Worm (Caenorhabditis elegans): ENCODE measurements around the gene kcnl-3.

kcnl-3 gene

DNA sequence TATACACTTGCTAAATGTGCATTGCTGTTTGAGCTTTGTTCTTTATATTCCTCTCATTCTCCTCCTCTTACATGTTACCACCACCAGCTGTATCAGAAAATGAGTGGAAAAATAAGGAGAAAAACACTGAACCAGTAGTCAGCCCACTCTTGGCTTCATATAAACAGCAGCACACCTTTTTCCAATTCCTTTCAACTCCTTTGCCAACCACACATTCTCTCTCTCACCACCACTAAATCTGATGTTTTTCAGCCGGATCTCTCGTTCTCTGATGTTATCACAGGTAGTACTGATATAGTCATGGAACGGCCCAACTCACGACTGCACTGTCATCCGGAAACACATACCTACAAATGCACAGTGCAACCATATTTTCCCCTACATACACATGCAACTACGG lies at the start of gene kcnl-3:
TSS of gene kcnl-3 (plus strand) at position 301 of the 400 bp plus-strand sequence.
- TF ChIP-seq aha-1 (tag) (peak; percentile 15), hlh-30 (tag; optimal IDR thresholded peaks at IDR 0.05; ENCODE audit: insufficient read depth) (no peak)

DNA sequence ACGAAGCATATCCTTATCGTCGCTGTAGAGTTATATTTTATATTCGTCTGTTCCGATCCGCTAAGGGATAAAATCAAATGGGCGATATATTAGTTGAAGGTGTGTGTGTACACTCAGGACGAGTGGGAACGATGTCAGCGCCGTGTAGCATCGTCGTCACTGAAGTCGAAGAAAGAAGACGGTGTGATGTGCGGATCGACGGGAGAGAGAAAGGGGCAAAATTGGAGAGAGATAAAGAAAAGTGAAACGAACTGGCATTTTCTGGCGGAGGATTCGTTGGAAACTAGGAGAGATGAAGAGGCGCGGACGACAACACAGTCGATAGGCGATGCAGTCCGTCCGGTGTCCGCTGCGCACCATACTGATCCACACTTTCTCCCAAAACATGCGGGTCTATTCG lies 48.7 kb upstream of the kcnl-3 start, which contains the start of gene C26B9.3:
TSS of gene C26B9.3 (plus strand) at position 343 of the 400 bp plus-strand sequence.
- TF ChIP-seq mxl-2 (GFP tag; conservative IDR thresholded peaks at IDR 0.05) (no peak), mdl-1 (tag; optimal IDR thresholded peaks at IDR 0.05) (peak in 1 of 2 experiments; percentile 36), ceh-32 (tag; optimal IDR thresholded peaks at IDR 0.05; ENCODE audit: poor library complexity) (no peak), ceh-82 (tag; optimal IDR thresholded peaks at IDR 0.05) (no peak), nhr-28 (tag; optimal IDR thresholded peaks at IDR 0.05) (peak; percentile 8), spr-1 (tag; optimal IDR thresholded peaks at IDR 0.05) (peak; percentile 7), hlh-11 (tag; optimal IDR thresholded peaks at IDR 0.05) (peak; percentile 41), mxl-3 (GFP tag; optimal IDR thresholded peaks at IDR 0.05) (peak; percentile 68)

DNA sequence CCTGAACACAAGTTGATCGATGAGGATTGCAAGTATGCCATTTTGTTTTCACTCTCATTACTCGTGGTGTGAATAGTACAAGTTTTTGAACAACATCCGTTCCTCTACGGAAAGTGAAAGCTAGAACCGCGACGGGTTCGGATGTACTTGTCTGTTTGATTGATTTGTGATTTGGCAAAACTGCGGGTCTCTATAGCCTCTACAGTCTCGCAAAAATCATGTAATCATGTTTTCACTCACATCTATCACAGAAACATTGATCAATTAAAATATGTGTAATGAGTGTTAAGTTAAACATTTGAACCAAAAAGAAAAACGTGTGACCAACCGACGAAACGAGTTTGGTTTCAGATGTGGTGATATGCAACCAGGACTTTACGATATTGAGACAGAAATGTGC lies 47.3 kb upstream of the kcnl-3 start:
- TF ChIP-seq ama-1 (optimal IDR thresholded peaks at IDR 0.05), result no peak
- no peak for TF ChIP-seq gei-8 (GFP tag; optimal IDR thresholded peaks at IDR 0.05)
- TF ChIP-seq hlh-11 (tag; optimal IDR thresholded peaks at IDR 0.05), result peak; percentile 27
- no peak for TF ChIP-seq snpc-4 (tag; optimal IDR thresholded peaks at IDR 0.05)
- no peak for TF ChIP-seq egl-27 (tag; optimal IDR thresholded peaks at IDR 0.05)
- no peak for TF ChIP-seq nhr-25 (tag; optimal IDR thresholded peaks at IDR 0.05; ENCODE audit: borderline replicate concordance, insufficient read depth)
- TF ChIP-seq fos-1 (tag; optimal IDR thresholded peaks at IDR 0.05), result no peak
- TF ChIP-seq F10B5.3 (tag; optimal IDR thresholded peaks at IDR 0.05), result no peak
- no peak for TF ChIP-seq set-16 (GFP tag; IDR thresholded peaks at IDR 0.05)
- TF ChIP-seq F44E2.7 (GFP tag; IDR thresholded peaks at IDR 0.05), result no peak
- TF ChIP-seq unc-62 (GFP tag; optimal IDR thresholded peaks at IDR 0.05 in 1 of 2), result peak in 1 of 2 experiments; percentile 78
- TF ChIP-seq unc-62 (tag; optimal IDR thresholded peaks at IDR 0.05), result no peak
- TF ChIP-seq mxl-3 (GFP tag; optimal IDR thresholded peaks at IDR 0.05), result peak; percentile 0
- TF ChIP-seq lin-29 (GFP tag; IDR thresholded peaks at IDR 0.05), result no peak
- no peak for TF ChIP-seq zfp-3 (GFP tag; conservative IDR thresholded peaks at IDR 0.05)
- no peak for TF ChIP-seq nhr-237 (tag; optimal IDR thresholded peaks at IDR 0.05)
- TF ChIP-seq unc-130 (GFP tag; optimal IDR thresholded peaks at IDR 0.05), result no peak
- TF ChIP-seq Y5F2A.4 (GFP tag; optimal IDR thresholded peaks at IDR 0.05), result no peak
- TF ChIP-seq nhr-111 (GFP tag; optimal IDR thresholded peaks at IDR 0.05), result no peak
- no peak for TF ChIP-seq lin-1 (GFP tag; IDR thresholded peaks at IDR 0.05)
- TF ChIP-seq ceh-28 (tag; optimal IDR thresholded peaks at IDR 0.05), result no peak
- no peak for TF ChIP-seq lsy-2 (tag; optimal IDR thresholded peaks at IDR 0.05)
- no peak for TF ChIP-seq dmd-9 (GFP tag; IDR thresholded peaks at IDR 0.05)
- TF ChIP-seq nhr-48 (tag; optimal IDR thresholded peaks at IDR 0.05), result peak; percentile 48
- no peak for TF ChIP-seq ZK546.5 (tag; optimal IDR thresholded peaks at IDR 0.05)
- no peak for TF ChIP-seq lin-15B (tag; optimal IDR thresholded peaks at IDR 0.05)
- TF ChIP-seq nhr-28 (tag; optimal IDR thresholded peaks at IDR 0.05), result peak; percentile 12
- peak; percentile 24 for TF ChIP-seq hlh-30 (tag; optimal IDR thresholded peaks at IDR 0.05; ENCODE audit: insufficient read depth)
- no peak for TF ChIP-seq lin-13 (GFP tag; optimal IDR thresholded peaks at IDR 0.05)
- no peak for TF ChIP-seq ceh-32 (tag; optimal IDR thresholded peaks at IDR 0.05; ENCODE audit: poor library complexity)
- TF ChIP-seq mdl-1 (tag; optimal IDR thresholded peaks at IDR 0.05), result peak in 1 of 2 experiments; percentile 71
- no peak for TF ChIP-seq zfp-2 (tag; optimal IDR thresholded peaks at IDR 0.05)
- TF ChIP-seq ZK337.2 (GFP tag; IDR thresholded peaks at IDR 0.05), result no peak
- no peak for TF ChIP-seq rbr-2 (tag; optimal IDR thresholded peaks at IDR 0.05)
- TF ChIP-seq ztf-11 (tag; optimal IDR thresholded peaks at IDR 0.05), result no peak
- TF ChIP-seq nhr-10 (tag; optimal IDR thresholded peaks at IDR 0.05), result no peak
- TF ChIP-seq ctbp-1 (GFP tag; IDR thresholded peaks at IDR 0.05), result no peak
- TF ChIP-seq mes-2 (tag; optimal IDR thresholded peaks at IDR 0.05; ENCODE audit: poor library complexity, severe bottlenecking), result no peak
- TF ChIP-seq arid-1 (GFP tag; conservative IDR thresholded peaks at IDR 0.05), result no peak
- no peak for TF ChIP-seq daf-19 (GFP tag; conservative IDR thresholded peaks at IDR 0.05)
- TF ChIP-seq snpc-1.2 (GFP tag; IDR thresholded peaks at IDR 0.05), result no peak
- TF ChIP-seq nhr-6 (tag; optimal IDR thresholded peaks at IDR 0.05), result no peak
- TF ChIP-seq daf-12 (tag; optimal IDR thresholded peaks at IDR 0.05), result no peak

Data from whole organism, L4 larva.